Fruit fly (Drosophila melanogaster): ENCODE measurements around the gene CG11975.

CG11975 gene

DNA sequence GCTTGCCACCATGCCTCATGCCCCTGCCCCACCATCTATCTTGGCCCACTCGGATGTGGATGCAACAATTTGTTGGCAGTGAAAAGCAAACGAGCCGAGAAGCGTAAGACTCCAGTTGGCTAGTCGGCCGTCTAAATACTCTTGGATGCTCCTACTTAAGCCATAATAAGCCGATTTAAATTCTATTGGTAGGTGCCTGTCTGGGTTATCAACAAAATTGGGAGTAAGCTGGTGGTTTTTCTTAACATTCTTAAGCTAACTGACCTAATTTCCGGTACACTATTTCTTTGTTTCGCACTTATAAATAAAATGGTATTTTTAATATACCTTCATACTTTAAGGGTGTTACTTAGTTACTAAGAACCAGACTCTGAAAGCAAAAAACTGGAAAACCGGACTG, 35.3 kb upstream of the CG11975 start:
- TF ChIP-seq psq (optimal IDR thresholded peaks at IDR 0.05) (no peak), pan (optimal IDR thresholded peaks at IDR 0.05) (no peak), usp (GFP tag; optimal IDR thresholded peaks at IDR 0.05) (no peak), EcR (GFP tag; optimal IDR thresholded peaks at IDR 0.05) (no peak), Dll (optimal IDR thresholded peaks at IDR 0.05) (no peak), CG8478 (optimal IDR thresholded peaks at IDR 0.05) (no peak)

DNA sequence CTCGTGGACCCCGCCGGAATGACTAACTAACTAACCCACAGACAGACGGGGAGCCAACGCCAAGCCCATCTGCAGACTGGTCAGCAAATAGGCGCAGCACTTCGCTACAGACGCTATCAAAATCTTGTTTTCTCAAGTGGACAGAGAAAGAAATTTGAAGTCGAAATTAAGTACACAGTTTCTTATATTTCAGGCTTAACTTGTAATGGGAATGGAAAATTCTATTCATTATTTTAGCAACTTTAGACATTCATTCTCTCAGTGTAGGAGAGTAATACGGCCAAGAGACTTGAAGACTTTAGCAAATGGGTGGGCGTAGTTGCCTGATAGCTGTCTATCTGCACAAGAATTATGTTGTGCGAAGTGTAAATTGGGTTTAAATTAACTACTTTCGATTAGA, 34.8 kb upstream of the CG11975 start:
- TF ChIP-seq pan (optimal IDR thresholded peaks at IDR 0.05) (no peak), Dll (optimal IDR thresholded peaks at IDR 0.05) (no peak), CG8478 (optimal IDR thresholded peaks at IDR 0.05) (no peak), EcR (GFP tag; optimal IDR thresholded peaks at IDR 0.05) (no peak), psq (optimal IDR thresholded peaks at IDR 0.05) (no peak), usp (GFP tag; optimal IDR thresholded peaks at IDR 0.05) (no peak)

DNA sequence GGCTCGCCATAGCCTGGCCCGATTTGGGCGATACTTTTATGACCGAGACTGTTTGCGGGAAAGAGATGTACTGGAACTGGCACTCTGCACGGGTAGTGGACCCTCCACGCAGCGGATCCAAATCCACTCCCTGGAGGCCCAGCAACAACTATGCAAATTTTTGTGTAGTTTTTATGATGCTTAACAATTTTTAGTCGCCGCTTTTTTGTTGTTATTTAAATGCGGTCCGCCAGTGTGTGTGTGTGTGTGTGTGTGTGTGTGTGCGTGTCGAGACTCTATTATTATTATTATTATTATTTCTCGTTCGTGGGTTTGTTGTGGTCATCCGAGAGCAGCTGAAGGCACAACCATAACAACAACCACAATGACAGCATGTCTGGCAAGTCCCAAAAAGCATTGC, 33.9 kb upstream of the CG11975 start:
- TF ChIP-seq Dll (optimal IDR thresholded peaks at IDR 0.05), result no peak
- no peak for TF ChIP-seq usp (GFP tag; optimal IDR thresholded peaks at IDR 0.05)
- no peak for TF ChIP-seq EcR (GFP tag; optimal IDR thresholded peaks at IDR 0.05)
- no peak for TF ChIP-seq psq (optimal IDR thresholded peaks at IDR 0.05)
- no peak for TF ChIP-seq pan (optimal IDR thresholded peaks at IDR 0.05)
- no peak for TF ChIP-seq CG8478 (optimal IDR thresholded peaks at IDR 0.05)

DNA sequence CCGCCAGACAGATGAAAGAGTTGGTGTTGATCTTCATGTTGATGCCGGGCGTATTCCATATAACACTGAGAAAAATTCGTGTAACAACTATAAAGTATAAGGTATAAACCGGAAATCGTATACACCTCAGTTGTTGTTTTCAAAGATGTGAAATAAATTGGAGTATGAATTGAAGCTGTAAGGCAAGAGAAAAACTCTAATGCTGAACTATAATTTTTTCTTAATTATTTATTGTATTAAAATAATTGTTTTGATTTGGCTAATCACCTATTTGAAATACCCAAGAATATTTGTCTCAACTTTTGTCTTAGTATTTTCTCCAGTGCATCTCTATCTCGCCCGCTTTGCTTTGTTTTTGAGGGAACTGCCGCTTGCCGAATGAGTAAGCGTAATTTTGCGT, 32.7 kb upstream of the CG11975 start:
- no peak for TF ChIP-seq EcR (GFP tag; optimal IDR thresholded peaks at IDR 0.05)
- no peak for TF ChIP-seq Dll (optimal IDR thresholded peaks at IDR 0.05)

DNA sequence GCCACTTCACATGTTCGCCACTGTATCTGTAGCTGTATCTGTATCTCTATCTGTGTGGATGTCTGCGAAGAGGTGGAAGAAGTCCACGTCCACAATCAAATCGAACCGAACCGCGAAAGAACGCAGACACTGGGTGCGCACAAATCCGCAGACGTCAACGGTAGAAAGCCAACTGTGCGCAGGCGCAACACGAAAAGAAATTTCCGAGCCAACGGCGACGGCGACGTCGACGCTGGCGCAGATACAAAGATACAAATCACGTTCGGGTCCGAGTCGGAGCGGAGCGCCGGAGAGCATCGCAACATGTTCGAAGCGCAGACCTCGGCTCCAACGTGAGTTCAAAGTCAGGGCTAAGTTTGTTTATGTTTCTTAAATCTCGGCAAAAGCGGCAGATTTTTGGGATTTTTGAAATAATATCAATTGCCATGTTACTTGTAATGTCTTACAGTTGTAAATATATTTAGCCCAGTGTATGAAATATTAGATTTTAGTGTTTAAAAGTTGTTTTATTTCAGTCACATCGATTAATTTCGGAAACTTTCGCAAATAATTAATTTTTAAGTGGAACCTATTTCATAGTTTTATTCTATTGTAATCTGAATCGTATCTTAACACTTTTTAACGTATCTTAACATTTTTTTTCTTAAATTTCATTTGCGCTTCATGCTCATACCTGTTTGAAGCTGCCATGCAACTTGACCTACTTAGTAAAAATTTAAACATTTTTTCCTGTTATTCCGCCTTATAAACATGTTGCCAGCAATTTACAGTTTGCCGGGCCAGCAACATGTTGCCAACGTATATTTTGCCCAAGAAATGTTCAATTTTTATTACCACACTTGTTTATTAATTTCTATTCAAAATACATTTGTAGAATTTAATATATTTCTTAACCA, 29.9 kb upstream of the CG11975 start, which contains the start of gene ich:
TSS of gene ich (minus strand) at position 178 of the 896 bp plus-strand sequence.
- no peak for TF ChIP-seq pan (optimal IDR thresholded peaks at IDR 0.05)
- TF ChIP-seq usp (GFP tag; optimal IDR thresholded peaks at IDR 0.05), result no peak
- TF ChIP-seq psq (optimal IDR thresholded peaks at IDR 0.05), result no peak
- TF ChIP-seq EcR (GFP tag; optimal IDR thresholded peaks at IDR 0.05), result no peak
- no peak for TF ChIP-seq Dll (optimal IDR thresholded peaks at IDR 0.05)
- TF ChIP-seq CG8478 (optimal IDR thresholded peaks at IDR 0.05), result no peak

DNA sequence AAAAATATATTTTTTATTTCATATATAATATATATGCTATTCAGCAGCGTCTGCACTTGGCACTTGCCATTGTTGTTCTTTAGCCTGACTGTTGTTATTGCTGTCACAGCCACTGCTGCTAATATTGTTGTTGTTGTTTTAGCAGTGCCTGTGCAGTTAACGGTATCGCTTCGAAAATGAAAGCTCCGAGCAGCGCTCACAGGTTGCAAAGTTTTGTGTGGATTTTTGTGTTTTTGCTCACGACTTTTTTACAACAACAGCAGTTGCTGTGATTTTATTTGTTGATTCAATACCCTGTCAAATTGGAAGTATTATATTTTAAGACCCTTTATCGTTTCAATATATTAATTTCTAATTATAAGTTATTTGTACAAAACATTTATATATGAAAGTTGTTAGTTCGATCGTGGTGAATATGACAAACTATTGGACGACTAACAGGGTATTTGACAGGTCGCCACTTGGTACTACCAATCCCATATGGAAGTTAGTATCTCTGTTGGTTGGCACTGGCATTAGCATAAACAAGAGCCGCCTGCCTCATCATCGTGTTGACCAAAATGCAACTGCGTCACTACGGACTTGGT, 29.2 kb upstream of the CG11975 start:
- no peak for TF ChIP-seq CG8478 (optimal IDR thresholded peaks at IDR 0.05)
- no peak for TF ChIP-seq usp (GFP tag; optimal IDR thresholded peaks at IDR 0.05)
- TF ChIP-seq EcR (GFP tag; optimal IDR thresholded peaks at IDR 0.05), result no peak
- TF ChIP-seq pan (optimal IDR thresholded peaks at IDR 0.05), result no peak
- no peak for TF ChIP-seq Dll (optimal IDR thresholded peaks at IDR 0.05)
- TF ChIP-seq psq (optimal IDR thresholded peaks at IDR 0.05), result no peak

DNA sequence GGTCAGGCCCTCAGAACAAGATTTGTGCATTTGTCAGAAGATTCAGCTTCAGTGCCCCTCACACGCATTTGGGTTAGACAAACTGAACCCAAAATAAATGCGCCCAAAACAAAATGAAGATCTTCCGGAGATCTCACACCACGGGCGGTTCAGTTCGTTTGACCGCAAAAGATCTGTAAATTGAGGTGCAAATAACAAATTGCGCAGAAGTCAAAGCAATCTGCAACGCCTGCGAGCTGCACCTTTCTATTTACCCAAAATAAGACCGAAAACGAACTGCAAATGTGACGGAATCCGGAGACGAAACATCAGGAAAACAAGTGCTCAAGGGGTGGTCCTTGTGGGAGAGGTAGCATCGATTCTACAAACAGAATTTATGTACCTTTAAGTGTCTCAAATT, 27.5 kb upstream of the CG11975 start:
- TF ChIP-seq CG8478 (optimal IDR thresholded peaks at IDR 0.05) (no peak), Dll (optimal IDR thresholded peaks at IDR 0.05) (no peak), usp (GFP tag; optimal IDR thresholded peaks at IDR 0.05) (no peak), pan (optimal IDR thresholded peaks at IDR 0.05) (no peak), EcR (GFP tag; optimal IDR thresholded peaks at IDR 0.05) (no peak), psq (optimal IDR thresholded peaks at IDR 0.05) (no peak)

DNA sequence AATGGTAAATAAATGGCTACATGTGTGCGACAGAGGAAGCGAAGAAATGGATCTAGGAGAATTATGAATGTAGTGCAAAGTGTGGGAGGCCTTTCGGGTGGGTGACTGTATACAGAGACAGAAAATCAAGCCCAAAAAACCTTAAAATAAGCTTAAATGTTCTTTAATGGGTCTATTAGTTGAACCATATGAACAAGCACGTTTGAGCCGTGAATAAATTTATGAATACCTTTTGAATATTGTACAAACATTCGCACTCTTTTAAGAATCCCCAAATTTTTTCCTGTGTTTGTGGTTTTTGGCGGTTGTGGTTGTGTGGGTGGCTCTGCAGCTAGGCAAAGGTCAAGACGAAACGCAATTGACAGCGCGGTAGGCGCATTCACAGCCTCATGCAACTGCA, 26.5 kb upstream of the CG11975 start:
- no peak for TF ChIP-seq EcR (GFP tag; optimal IDR thresholded peaks at IDR 0.05)
- TF ChIP-seq pan (optimal IDR thresholded peaks at IDR 0.05), result no peak
- TF ChIP-seq usp (GFP tag; optimal IDR thresholded peaks at IDR 0.05), result no peak
- no peak for TF ChIP-seq psq (optimal IDR thresholded peaks at IDR 0.05)
- TF ChIP-seq CG8478 (optimal IDR thresholded peaks at IDR 0.05), result no peak
- no peak for TF ChIP-seq Dll (optimal IDR thresholded peaks at IDR 0.05)

DNA sequence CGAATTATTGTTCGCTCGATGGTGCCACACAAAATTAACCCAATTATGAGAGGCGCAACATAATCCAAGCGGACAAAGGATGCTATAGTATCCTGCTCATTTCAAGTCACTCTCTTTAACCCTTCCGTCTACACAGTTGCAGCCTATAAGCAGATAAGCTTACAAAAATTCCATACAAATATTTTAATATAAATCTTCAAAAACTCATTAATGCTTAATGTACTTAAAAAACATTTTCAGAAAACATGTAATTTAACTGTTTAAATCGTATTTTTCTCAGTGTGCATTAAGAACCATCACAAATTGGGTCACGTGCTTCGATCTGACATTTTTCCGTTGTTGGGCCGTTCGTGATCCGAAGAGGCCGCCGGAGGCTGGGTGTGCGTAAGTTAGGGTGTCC, 24.2 kb upstream of the CG11975 start:
- no peak for TF ChIP-seq CG8478 (optimal IDR thresholded peaks at IDR 0.05)
- no peak for TF ChIP-seq usp (GFP tag; optimal IDR thresholded peaks at IDR 0.05)
- TF ChIP-seq EcR (GFP tag; optimal IDR thresholded peaks at IDR 0.05), result no peak
- TF ChIP-seq psq (optimal IDR thresholded peaks at IDR 0.05), result no peak
- TF ChIP-seq pan (optimal IDR thresholded peaks at IDR 0.05), result no peak
- TF ChIP-seq Dll (optimal IDR thresholded peaks at IDR 0.05), result no peak

DNA sequence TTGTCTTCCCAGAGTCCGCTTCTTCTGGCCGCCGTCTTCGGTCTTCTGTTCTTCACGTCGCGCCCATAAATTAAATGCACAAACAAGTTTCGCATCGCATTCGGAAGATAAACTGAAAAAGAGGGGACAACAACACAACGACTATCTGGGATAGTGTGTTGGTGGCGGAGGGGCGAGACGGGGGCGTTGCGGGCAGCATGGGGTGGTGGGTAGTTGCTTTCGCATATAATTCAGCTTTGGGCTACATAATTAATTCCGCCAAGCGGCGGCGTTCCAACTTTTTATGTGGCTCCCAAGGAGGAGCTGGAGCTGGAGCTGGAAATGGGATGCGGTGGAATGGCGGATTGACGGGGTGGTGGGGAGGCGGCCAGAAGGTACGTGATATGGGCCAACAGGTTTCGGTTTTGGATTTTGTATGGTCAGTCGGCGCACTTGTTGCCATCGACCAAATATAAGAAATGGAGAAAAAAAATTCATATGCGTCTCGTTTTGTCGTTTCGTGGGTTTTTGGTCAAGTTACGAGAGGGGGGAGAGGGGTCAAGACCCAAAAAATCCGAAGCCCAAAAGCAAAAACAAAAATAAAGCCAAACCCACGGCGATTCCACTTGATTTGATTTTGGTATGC, 23.6 kb upstream of the CG11975 start:
- TF ChIP-seq Dll (optimal IDR thresholded peaks at IDR 0.05), result peak; percentile 71
- no peak for TF ChIP-seq CG8478 (optimal IDR thresholded peaks at IDR 0.05)

DNA sequence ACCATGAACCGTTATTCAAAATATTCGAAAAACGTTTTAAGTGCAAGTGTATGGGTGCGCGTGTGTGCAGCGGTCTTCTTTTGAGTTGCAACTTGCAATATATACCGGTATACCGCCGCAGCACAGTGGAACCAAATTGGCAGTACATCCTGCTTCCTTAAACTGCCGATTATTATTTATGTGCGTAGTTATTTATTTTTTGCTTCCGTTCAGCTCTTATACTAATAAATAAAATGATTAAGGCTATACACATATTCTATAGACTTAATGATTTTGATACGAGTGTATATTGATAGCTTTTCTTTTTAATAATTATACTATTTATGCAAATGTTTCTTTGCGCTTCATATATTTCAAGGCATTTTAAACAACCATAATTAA, 23.1 kb upstream of the CG11975 start:
- TF ChIP-seq pan (optimal IDR thresholded peaks at IDR 0.05), result no peak
- no peak for TF ChIP-seq EcR (GFP tag; optimal IDR thresholded peaks at IDR 0.05)
- no peak for TF ChIP-seq usp (GFP tag; optimal IDR thresholded peaks at IDR 0.05)
- TF ChIP-seq psq (optimal IDR thresholded peaks at IDR 0.05), result no peak
- no peak for TF ChIP-seq CG8478 (optimal IDR thresholded peaks at IDR 0.05)
- no peak for TF ChIP-seq Dll (optimal IDR thresholded peaks at IDR 0.05)

DNA sequence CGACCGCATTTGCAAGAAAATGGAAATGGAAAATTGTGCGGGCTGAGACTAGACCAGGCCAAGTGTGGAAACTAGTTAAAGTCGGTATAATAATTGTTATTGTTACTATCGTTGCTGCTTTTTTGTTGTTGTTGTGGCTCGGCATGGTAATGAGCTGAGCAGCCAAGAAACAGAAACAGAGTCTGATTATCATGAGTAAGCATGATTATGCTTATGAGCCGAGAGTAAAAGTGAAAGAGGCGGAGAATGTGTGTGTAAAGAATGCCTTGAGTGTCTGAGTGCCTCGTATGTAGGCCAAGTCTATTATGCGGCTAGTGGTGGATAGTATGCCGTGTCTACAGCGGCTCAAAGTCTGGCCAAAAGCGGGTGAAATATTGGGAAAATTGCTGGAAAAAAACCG, 22.3 kb upstream of the CG11975 start:
- TF ChIP-seq pan (optimal IDR thresholded peaks at IDR 0.05) (no peak), EcR (GFP tag; optimal IDR thresholded peaks at IDR 0.05) (no peak), Dll (optimal IDR thresholded peaks at IDR 0.05) (no peak), psq (optimal IDR thresholded peaks at IDR 0.05) (no peak), usp (GFP tag; optimal IDR thresholded peaks at IDR 0.05) (no peak), CG8478 (optimal IDR thresholded peaks at IDR 0.05) (no peak)

All from whole organism.